Fruit fly (Drosophila melanogaster): ENCODE measurements around the gene Ziz.
A peak's percentile ranks its signal among the peaks of the same experiment; 100 is the strongest.

Gene Ziz

DNA sequence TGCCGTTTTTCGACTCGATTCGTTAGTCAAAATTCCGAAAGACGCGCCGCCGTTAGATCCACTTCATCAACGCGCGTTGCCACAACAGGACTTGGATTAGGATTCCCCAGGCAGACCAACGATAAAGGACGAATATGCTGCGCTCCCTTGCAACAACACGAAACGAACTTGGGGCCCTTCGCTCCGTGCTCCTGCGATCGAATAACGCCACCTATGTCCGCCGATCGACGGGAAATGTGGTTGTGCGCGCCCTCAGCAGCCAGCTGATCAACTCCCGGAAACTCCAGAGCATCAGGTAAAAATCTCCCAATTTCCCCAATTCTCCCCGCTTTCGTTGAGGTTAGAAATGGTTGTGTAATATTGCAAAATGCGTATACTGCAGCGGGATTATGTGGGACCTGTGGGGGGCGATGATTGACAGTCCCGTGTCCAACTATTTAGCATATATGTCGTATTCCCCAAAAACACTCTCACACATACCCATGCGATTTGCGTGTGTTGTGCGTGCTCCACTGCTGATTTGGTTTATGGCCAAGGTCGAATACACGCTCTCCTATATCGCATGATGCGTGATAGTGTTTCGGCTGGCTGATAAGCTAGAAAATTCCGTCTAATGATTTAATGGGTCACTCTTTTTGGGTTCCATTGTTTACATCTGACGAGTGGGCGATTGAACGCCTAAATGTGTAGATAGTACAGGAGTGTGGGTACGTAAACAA is 68.9 kb downstream of the Ziz start (continued):
- TF ChIP-seq sug (tag; optimal IDR thresholded peaks at IDR 0.05) (peak; percentile 65), CG12769 (tag; optimal IDR thresholded peaks at IDR 0.05) (peak; percentile 81), bbx (GFP tag; IDR thresholded peaks at IDR 0.05; ENCODE audit: partially characterized antibody) (0 out of 2 replicates have a peak, but pooled peaks have one; percentile 7), YL-1 (GFP tag; optimal IDR thresholded peaks at IDR 0.05) (peak; percentile 29), CG6854 (GFP tag; optimal IDR thresholded peaks at IDR 0.05) (peak; percentile 0), az2 (GFP tag; optimal IDR thresholded peaks at IDR 0.05) (no peak), D19B (GFP tag; optimal IDR thresholded peaks at IDR 0.05) (no peak), CG9727 (GFP tag; optimal IDR thresholded peaks at IDR 0.05) (no peak), CG10543 (GFP tag; optimal IDR thresholded peaks at IDR 0.05) (peak; percentile 61), D19A (tag; optimal IDR thresholded peaks at IDR 0.05) (no peak), exex (tag; optimal IDR thresholded peaks at IDR 0.05) (peak; percentile 90), PHDP (tag; optimal IDR thresholded peaks at IDR 0.05) (peak; percentile 13), inv (GFP tag; IDR thresholded peaks at IDR 0.05; ENCODE audit: partially characterized antibody) (peak; percentile 7; the same call in 1 of the 2 replicates), gfzf (GFP tag; optimal IDR thresholded peaks at IDR 0.05) (no peak), gro (GFP tag; optimal IDR thresholded peaks at IDR 0.05) (peak; percentile 8), ci (GFP tag; IDR thresholded peaks at IDR 0.05) (peak; percentile 48; the same call in 2 of the 3 replicates), pfk (GFP tag; optimal IDR thresholded peaks at IDR 0.05) (peak; percentile 35), Spps (tag; optimal IDR thresholded peaks at IDR 0.05) (no peak), CG8290 (GFP tag; optimal IDR thresholded peaks at IDR 0.05) (no peak), CG8290 (tag; optimal IDR thresholded peaks at IDR 0.05) (peak in 1 of 2 experiments; percentile 38), CG31388 (GFP tag; optimal IDR thresholded peaks at IDR 0.05) (no peak), crp (GFP tag; optimal IDR thresholded peaks at IDR 0.05) (peak in 1 of 2 experiments; percentile 29), CTCF (GFP tag; optimal IDR thresholded peaks at IDR 0.05) (peak; percentile 83), CG5180 (GFP tag; optimal IDR thresholded peaks at IDR 0.05) (no peak), kni (GFP tag; optimal IDR thresholded peaks at IDR 0.05) (peak; percentile 33), MESR4 (GFP tag; optimal IDR thresholded peaks at IDR 0.05) (peak; percentile 65), CoRest (tag; optimal IDR thresholded peaks at IDR 0.05) (no peak), Eip74EF (GFP tag; optimal IDR thresholded peaks at IDR 0.05) (peak in 1 of 2 experiments; percentile 9), CG4328 (GFP tag; optimal IDR thresholded peaks at IDR 0.05) (peak; percentile 18), CG34376 (GFP tag; optimal IDR thresholded peaks at IDR 0.05) (peak; percentile 85), CG6813 (GFP tag; optimal IDR thresholded peaks at IDR 0.05) (peak; percentile 59), ftz-f1 (GFP tag; optimal IDR thresholded peaks at IDR 0.05) (peak; percentile 87), CG8359 (GFP tag; optimal IDR thresholded peaks at IDR 0.05; ENCODE audit: borderline replicate concordance) (peak; percentile 19), Pdp1 (GFP tag; optimal IDR thresholded peaks at IDR 0.05) (peak in 1 of 2 experiments; percentile 99), CG33557 (GFP tag; optimal IDR thresholded peaks at IDR 0.05) (no peak), cg (GFP tag; optimal IDR thresholded peaks at IDR 0.05) (peak; percentile 57), bigmax (GFP tag; optimal IDR thresholded peaks at IDR 0.05) (peak; percentile 89), cwo (GFP tag; optimal IDR thresholded peaks at IDR 0.05) (peak; percentile 75), Hand (GFP tag; optimal IDR thresholded peaks at IDR 0.05) (peak; percentile 14), E2f1 (GFP tag; IDR thresholded peaks at IDR 0.05) (no peak), CG17328 (GFP tag; IDR thresholded peaks at IDR 0.05) (0 out of 2 replicates have a peak, but pooled peaks have one; percentile 4), lab (GFP tag; optimal IDR thresholded peaks at IDR 0.05) (peak; percentile 43), HLH4C (GFP tag; IDR thresholded peaks at IDR 0.05; ENCODE audit: partially characterized antibody) (no peak), Hmx (GFP tag; optimal IDR thresholded peaks at IDR 0.05) (no peak), BtbVII (GFP tag; optimal IDR thresholded peaks at IDR 0.05) (no peak), unc-4 (GFP tag; IDR thresholded peaks at IDR 0.05; ENCODE audit: partially characterized antibody) (no peak), mirr (GFP tag; optimal IDR thresholded peaks at IDR 0.05) (peak; percentile 73)

Measured in whole organism, embryonic.